Fruit fly (Drosophila melanogaster): ENCODE results near the gene CG7573.

The CG7573 gene

dm6 chr3L:11358733-11359132, 47.2 kb downstream of the CG7573 start (continued):
- peak in 1 of 2 experiments; percentile 4 for TF ChIP-seq Hr51 (GFP tag; optimal IDR thresholded peaks at IDR 0.05)
- no peak for TF ChIP-seq CG17568 (GFP tag; optimal IDR thresholded peaks at IDR 0.05)
- TF ChIP-seq ro (GFP tag; IDR thresholded peaks at IDR 0.05) = no peak
- no peak for TF ChIP-seq nom (GFP tag; optimal IDR thresholded peaks at IDR 0.05)
- no peak for TF ChIP-seq TFAM (GFP tag; optimal IDR thresholded peaks at IDR 0.05)
- no peak for TF ChIP-seq hbn (GFP tag; IDR thresholded peaks at IDR 0.05; ENCODE audit: partially characterized antibody)
- peak; percentile 34; the same call in 1 of the 2 replicates for TF ChIP-seq bowl (GFP tag; IDR thresholded peaks at IDR 0.05)
- no peak for TF ChIP-seq CG2116 (GFP tag; optimal IDR thresholded peaks at IDR 0.05)
- no peak for TF ChIP-seq CG2889 (GFP tag; IDR thresholded peaks at IDR 0.05)
- TF ChIP-seq Lpt (GFP tag; optimal IDR thresholded peaks at IDR 0.05) = no peak
- TF ChIP-seq tgo (GFP tag; IDR thresholded peaks at IDR 0.05) = peak; percentile 18; the same call in 1 of the 3 replicates
- TF ChIP-seq CG9727 (GFP tag; optimal IDR thresholded peaks at IDR 0.05) = no peak
- TF ChIP-seq sob (GFP tag; IDR thresholded peaks at IDR 0.05) = 0 out of 2 replicates have a peak, but pooled peaks have one; percentile 26
- TF ChIP-seq z (GFP tag; IDR thresholded peaks at IDR 0.05) = 0 out of 3 replicates have a peak, but pooled peaks have one; percentile 44
- TF ChIP-seq CG15601 (tag; optimal IDR thresholded peaks at IDR 0.05) = no peak
- TF ChIP-seq Doc2 (GFP tag; IDR thresholded peaks at IDR 0.05) = no peak
- no peak for TF ChIP-seq da (GFP tag; optimal IDR thresholded peaks at IDR 0.05)
- no peak for TF ChIP-seq trem (tag; optimal IDR thresholded peaks at IDR 0.05)
- no peak for TF ChIP-seq Opbp (GFP tag; IDR thresholded peaks at IDR 0.05; ENCODE audit: partially characterized antibody)
- peak; percentile 38 for TF ChIP-seq CG11504 (tag; optimal IDR thresholded peaks at IDR 0.05)
- TF ChIP-seq CG17361 (GFP tag; IDR thresholded peaks at IDR 0.05) = no peak
- TF ChIP-seq Optix (GFP tag; IDR thresholded peaks at IDR 0.05) = peak; percentile 53; the same call in 2 of the 3 replicates
- TF ChIP-seq CG10959 (GFP tag; IDR thresholded peaks at IDR 0.05) = no peak
- TF ChIP-seq CG11696 (GFP tag; IDR thresholded peaks at IDR 0.05) = peak; percentile 43; the same call in 1 of the 2 replicates
- peak in 1 of 2 experiments; percentile 10 for TF ChIP-seq dpn (GFP tag; optimal IDR thresholded peaks at IDR 0.05)
- no peak for TF ChIP-seq CG3838 (GFP tag; optimal IDR thresholded peaks at IDR 0.05)
- TF ChIP-seq bigmax (GFP tag; optimal IDR thresholded peaks at IDR 0.05) = no peak
- TF ChIP-seq chif (GFP tag; optimal IDR thresholded peaks at IDR 0.05) = no peak
- TF ChIP-seq Atf6 (GFP tag; IDR thresholded peaks at IDR 0.05) = no peak
- no peak for TF ChIP-seq CG10462 (GFP tag; optimal IDR thresholded peaks at IDR 0.05)
- TF ChIP-seq jing (GFP tag; optimal IDR thresholded peaks at IDR 0.05) = no peak
- TF ChIP-seq gfzf (GFP tag; optimal IDR thresholded peaks at IDR 0.05) = no peak
- no peak for TF ChIP-seq gsb-n (tag; optimal IDR thresholded peaks at IDR 0.05)
- TF ChIP-seq wor (GFP tag; IDR thresholded peaks at IDR 0.05) = no peak
- TF ChIP-seq CG2678 (tag; optimal IDR thresholded peaks at IDR 0.05) = no peak
- TF ChIP-seq pho (GFP tag; optimal IDR thresholded peaks at IDR 0.05) = no peak
- no peak for TF ChIP-seq br (optimal IDR thresholded peaks at IDR 0.05)
- peak; percentile 19 for TF ChIP-seq scrt (GFP tag; optimal IDR thresholded peaks at IDR 0.05)
- no peak for TF ChIP-seq crp (GFP tag; optimal IDR thresholded peaks at IDR 0.05)
- no peak for TF ChIP-seq CG31365 (tag; optimal IDR thresholded peaks at IDR 0.05)
- TF ChIP-seq CG4730 (GFP tag; IDR thresholded peaks at IDR 0.05) = no peak; the same call in 1 of the 2 replicates
- TF ChIP-seq CG6254 (GFP tag; optimal IDR thresholded peaks at IDR 0.05) = no peak
- TF ChIP-seq cad (GFP tag; optimal IDR thresholded peaks at IDR 0.05) = no peak
- no peak for TF ChIP-seq sna (GFP tag; IDR thresholded peaks at IDR 0.05; ENCODE audit: partially characterized antibody)
- no peak for TF ChIP-seq Sry-β (GFP tag; optimal IDR thresholded peaks at IDR 0.05)
- no peak for TF ChIP-seq CG30020 (tag; optimal IDR thresholded peaks at IDR 0.05)
- TF ChIP-seq CoRest (tag; optimal IDR thresholded peaks at IDR 0.05) = no peak
- no peak for TF ChIP-seq gsb (GFP tag; IDR thresholded peaks at IDR 0.05)
- TF ChIP-seq CG10147 (GFP tag; optimal IDR thresholded peaks at IDR 0.05) = no peak
- no peak for TF ChIP-seq HmgZ (tag; optimal IDR thresholded peaks at IDR 0.05)
- TF ChIP-seq grau (tag; optimal IDR thresholded peaks at IDR 0.05) = no peak

Measured in whole organism, embryonic.